Fruit fly (Drosophila melanogaster) whole organism, embryonic: ENCODE data around the gene Cyp310a1.
A peak's percentile ranks its signal among the peaks of the same experiment; 100 is the strongest.

ENCODE experiments used
- CG12769 ChIP-seq: fragments of 200-800 bp; sonication (Bioruptor generic); optimal IDR thresholded peaks from 2 replicates; lab custom pipeline; 2019; ENCODE audit warnings: missing biosample characterization, mild to moderate bottlenecking, missing genetic modification characterization, moderate library complexity
- CG13296 ChIP-seq: fragments of 200-800 bp; sonication (Bioruptor generic); optimal IDR thresholded peaks from 3 replicates; lab custom pipeline; 2018; ENCODE audit warnings: missing biosample characterization, mild to moderate bottlenecking, missing genetic modification characterization
- CG14050 ChIP-seq: fragments of 200-800 bp; sonication (Bioruptor generic); IDR thresholded peaks from 3 replicates; pipeline ENCODE4 v1.3.6; 2022; ENCODE audit warnings: missing biosample characterization, missing genetic modification characterization
- CG14965 ChIP-seq: fragments of 200-800 bp; sonication (Bioruptor generic); optimal IDR thresholded peaks from 2 replicates; lab custom pipeline; 2016; ENCODE audit warnings: missing biosample characterization, missing genetic modification characterization, borderline replicate concordance
- CG15479 ChIP-seq: fragments of 200-800 bp; sonication (Bioruptor generic); optimal IDR thresholded peaks from 3 replicates; lab custom pipeline; 2019; ENCODE audit warnings: missing biosample characterization, mild to moderate bottlenecking, missing genetic modification characterization, moderate library complexity
- CG15601 ChIP-seq: fragments of 200-800 bp; sonication (Bioruptor generic); optimal IDR thresholded peaks from 3 replicates; lab custom pipeline; 2019; ENCODE audit warnings: missing biosample characterization, mild to moderate bottlenecking, missing genetic modification characterization, moderate library complexity
- CG1603 ChIP-seq: fragments of 200-800 bp; sonication (Bioruptor generic); optimal IDR thresholded peaks from 2 replicates; lab custom pipeline; 2019; ENCODE audit warnings: missing biosample characterization, mild to moderate bottlenecking, missing genetic modification characterization, moderate library complexity
- CG3065 ChIP-seq: fragments of 200-800 bp; sonication (Bioruptor generic); optimal IDR thresholded peaks from 2 replicates; lab custom pipeline; 2016; ENCODE audit warnings: missing biosample characterization, missing genetic modification characterization
- CG4617 ChIP-seq: fragments of 200-800 bp; sonication (Bioruptor generic); optimal IDR thresholded peaks from 3 replicates; lab custom pipeline; 2016; ENCODE audit warnings: missing biosample characterization, missing genetic modification characterization, borderline replicate concordance
- CG4854 ChIP-seq: fragments of 200-800 bp; sonication (Bioruptor generic); optimal IDR thresholded peaks from 2 replicates; lab custom pipeline; 2016; ENCODE audit warnings: missing biosample characterization, missing genetic modification characterization, inconsistent platforms
- CG6272 ChIP-seq: fragments of 200-800 bp; sonication (Bioruptor generic); IDR thresholded peaks from 2 replicates; pipeline ENCODE4 v1.3.6; 2022; ENCODE audit warnings: missing biosample characterization, missing genetic modification characterization
- CG7271 ChIP-seq: fragments of 200-800 bp; sonication (Bioruptor generic); optimal IDR thresholded peaks from 2 replicates; lab custom pipeline; 2018; ENCODE audit warnings: missing biosample characterization, mild to moderate bottlenecking, missing genetic modification characterization, moderate library complexity
- CG8478 ChIP-seq: fragments of >200 bp; optimal IDR thresholded peaks from 2 replicates; lab custom pipeline; 2018
- CG9437 ChIP-seq: fragments of 200-800 bp; sonication (Bioruptor generic); optimal IDR thresholded peaks from 2 replicates; lab custom pipeline; 2018; ENCODE audit warnings: missing biosample characterization, mild to moderate bottlenecking, missing genetic modification characterization
- Dad ChIP-seq: fragments of 200-800 bp; sonication (Bioruptor generic); optimal IDR thresholded peaks from 3 replicates; lab custom pipeline; 2016; ENCODE audit warnings: missing biosample characterization, missing genetic modification characterization
- Doc3 ChIP-seq: fragments of 200-800 bp; sonication (Bioruptor generic); IDR thresholded peaks from 3 replicates; pipeline ENCODE4 v1.3.6; 2022; ENCODE audit warnings: missing biosample characterization, missing genetic modification characterization; ENCODE audit not compliant: partially characterized antibody
- Drgx ChIP-seq: fragments of 200-800 bp; sonication (Bioruptor generic); IDR thresholded peaks from 2 replicates; pipeline ENCODE4 v1.3.6; 2022; ENCODE audit warnings: missing biosample characterization, missing genetic modification characterization
- E2f1 ChIP-seq: fragments of 200-800 bp; sonication (Bioruptor generic); IDR thresholded peaks from 2 replicates; pipeline ENCODE4 v1.3.6; 2022; ENCODE audit warnings: missing biosample characterization, missing genetic modification characterization
- ERR ChIP-seq: fragments of 200-800 bp; sonication (Bioruptor generic); optimal IDR thresholded peaks from 2 replicates; lab custom pipeline; 2016; ENCODE audit warnings: missing biosample characterization, missing genetic modification characterization
- Gug ChIP-seq: fragments of 200-800 bp; sonication (Bioruptor generic); IDR thresholded peaks from 4 replicates; pipeline ENCODE4 v1.3.6; 2022; ENCODE audit warnings: missing biosample characterization, missing genetic modification characterization
- HHEX ChIP-seq: fragments of 200-800 bp; sonication (Bioruptor generic); optimal IDR thresholded peaks from 3 replicates; lab custom pipeline; 2017; ENCODE audit warnings: missing biosample characterization, mild to moderate bottlenecking, missing genetic modification characterization, missing genetic modification reagents
- HLH3B ChIP-seq: fragments of 200-800 bp; sonication (Bioruptor generic); IDR thresholded peaks from 2 replicates; pipeline ENCODE4 v1.3.6; 2022; ENCODE audit warnings: missing biosample characterization, missing genetic modification characterization
- Hr78 ChIP-seq, 2 experiments: fragments of 200-800 bp in 1 of 2; fragments of >200 bp in 1 of 2; sonication (Bioruptor generic) in 1 of 2; optimal IDR thresholded peaks; 2 replicates each; lab custom pipeline; 2017 to 2019; ENCODE audit warnings: missing biosample characterization in 2 of 2, missing genetic modification characterization in 2 of 2, mild to moderate bottlenecking in 1 of 2, moderate library complexity in 1 of 2
- MBD-R2 ChIP-seq: fragments of 200-800 bp; sonication (Bioruptor generic); IDR thresholded peaks from 2 replicates; pipeline ENCODE4 v1.3.6; 2022; ENCODE audit warnings: missing biosample characterization, missing genetic modification characterization
- NC2α ChIP-seq: fragments of 200-800 bp; sonication (Bioruptor generic); optimal IDR thresholded peaks from 2 replicates; lab custom pipeline; 2016; ENCODE audit warnings: missing biosample characterization, missing genetic modification characterization
- YL-1 ChIP-seq: fragments of 200-800 bp; sonication (Bioruptor generic); optimal IDR thresholded peaks from 3 replicates; lab custom pipeline; 2017; ENCODE audit warnings: missing biosample characterization, mild to moderate bottlenecking, missing genetic modification characterization
- ara ChIP-seq: fragments of 200-800 bp; sonication (Bioruptor generic); IDR thresholded peaks from 2 replicates; pipeline ENCODE4 v1.3.6; 2022; ENCODE audit warnings: missing biosample characterization, missing genetic modification characterization
- az2 ChIP-seq: fragments of 200-800 bp; sonication (Bioruptor generic); optimal IDR thresholded peaks from 3 replicates; lab custom pipeline; 2016; ENCODE audit warnings: missing biosample characterization, missing genetic modification characterization
- bab2 ChIP-seq: fragments of 200-800 bp; sonication (Bioruptor generic); optimal IDR thresholded peaks from 2 replicates; lab custom pipeline; 2016; ENCODE audit warnings: missing biosample characterization, missing genetic modification characterization
- chif ChIP-seq, 2 experiments: fragments of 200-800 bp; sonication (Bioruptor generic); optimal IDR thresholded peaks; 3 replicates each; lab custom pipeline; 2016; ENCODE audit warnings: missing biosample characterization in 2 of 2, missing genetic modification characterization in 2 of 2
- corto ChIP-seq: fragments of 200-800 bp; sonication (Bioruptor generic); optimal IDR thresholded peaks from 2 replicates; lab custom pipeline; 2016; ENCODE audit warnings: missing biosample characterization, mild to moderate bottlenecking, missing genetic modification characterization, moderate library complexity
- dm ChIP-seq: fragments of 200-800 bp; sonication (Bioruptor generic); optimal IDR thresholded peaks from 3 replicates; lab custom pipeline; 2016; ENCODE audit warnings: missing biosample characterization, missing genetic modification characterization
- eyg ChIP-seq: fragments of 200-800 bp; sonication (Bioruptor generic); optimal IDR thresholded peaks from 3 replicates; lab custom pipeline; 2016; ENCODE audit warnings: missing biosample characterization, missing genetic modification characterization
- ftz-f1 ChIP-seq: fragments of 200-800 bp; sonication (Bioruptor generic); optimal IDR thresholded peaks from 2 replicates; lab custom pipeline; 2016; ENCODE audit warnings: missing biosample characterization, missing genetic modification characterization
- jing ChIP-seq: fragments of 200-800 bp; sonication (Bioruptor generic); optimal IDR thresholded peaks from 2 replicates; lab custom pipeline; 2018; ENCODE audit warnings: missing biosample characterization, mild to moderate bottlenecking, missing genetic modification characterization
- kah ChIP-seq: fragments of 200-800 bp; sonication (Bioruptor generic); optimal IDR thresholded peaks from 2 replicates; lab custom pipeline; 2018; ENCODE audit warnings: missing biosample characterization, mild to moderate bottlenecking, missing genetic modification characterization
- ken ChIP-seq: fragments of 200-800 bp; sonication (Bioruptor generic); IDR thresholded peaks from 3 replicates; pipeline ENCODE4 v1.3.6; 2022; ENCODE audit warnings: missing biosample characterization, missing genetic modification characterization
- knrl ChIP-seq: fragments of 200-800 bp; sonication (Bioruptor generic); IDR thresholded peaks from 3 replicates; pipeline ENCODE4 v1.3.6; 2022; ENCODE audit warnings: missing biosample characterization, missing genetic modification characterization; ENCODE audit not compliant: partially characterized antibody
- maf-S ChIP-seq: fragments of 200-800 bp; sonication (Bioruptor generic); optimal IDR thresholded peaks from 2 replicates; lab custom pipeline; 2016; ENCODE audit warnings: missing biosample characterization, missing genetic modification characterization
- nmo ChIP-seq: fragments of 200-800 bp; sonication (Bioruptor generic); optimal IDR thresholded peaks from 2 replicates; lab custom pipeline; 2018; ENCODE audit warnings: missing biosample characterization, mild to moderate bottlenecking, missing genetic modification characterization, moderate library complexity
- pan ChIP-seq, 4 experiments: fragments of >200 bp in 3 of 4; fragments of 200-800 bp in 1 of 4; sonication (Bioruptor generic) in 1 of 4; optimal IDR thresholded peaks in 3 of 4; IDR thresholded peaks in 1 of 4; 2 replicates each; pipeline versions ENCODE4 v1.3.6 to Lab custom; 2017 to 2022; ENCODE audit warnings: missing biosample characterization in 2 of 4, missing genetic modification characterization in 2 of 4, mixed read lengths in 1 of 4
- ro ChIP-seq: fragments of 200-800 bp; sonication (Bioruptor generic); IDR thresholded peaks from 2 replicates; pipeline ENCODE4 v1.3.6; 2022; ENCODE audit warnings: missing biosample characterization, missing genetic modification characterization
- row ChIP-seq: fragments of 200-800 bp; sonication (Bioruptor generic); IDR thresholded peaks from 3 replicates; pipeline ENCODE4 v1.3.6; 2022; ENCODE audit warnings: missing biosample characterization, missing genetic modification characterization
- sens-2 ChIP-seq: fragments of 200-800 bp; sonication (Bioruptor generic); IDR thresholded peaks from 2 replicates; pipeline ENCODE4 v1.3.6; 2022; ENCODE audit warnings: missing biosample characterization, missing genetic modification characterization
- so ChIP-seq: fragments of 200-800 bp; sonication (Bioruptor generic); IDR thresholded peaks from 3 replicates; pipeline ENCODE4 v1.3.6; 2022; ENCODE audit warnings: missing biosample characterization, missing genetic modification characterization
- stc ChIP-seq: fragments of 200-800 bp; sonication (Bioruptor generic); IDR thresholded peaks from 2 replicates; pipeline ENCODE4 v1.3.6; 2022; ENCODE audit warnings: missing biosample characterization, missing genetic modification characterization
- stwl ChIP-seq: fragments of 200-800 bp; sonication (Bioruptor generic); optimal IDR thresholded peaks from 3 replicates; lab custom pipeline; 2018; ENCODE audit warnings: missing biosample characterization, mild to moderate bottlenecking, missing genetic modification characterization, moderate library complexity
- tgo ChIP-seq: fragments of 200-800 bp; sonication (Bioruptor generic); IDR thresholded peaks from 3 replicates; pipeline ENCODE4 v1.3.6; 2022; ENCODE audit warnings: missing biosample characterization, missing genetic modification characterization
- tup ChIP-seq: fragments of 200-800 bp; sonication (Bioruptor generic); optimal IDR thresholded peaks from 2 replicates; lab custom pipeline; 2016; ENCODE audit warnings: missing biosample characterization, mild to moderate bottlenecking, missing genetic modification characterization, moderate library complexity
- twi ChIP-seq: fragments of 200-800 bp; optimal IDR thresholded peaks from 2 replicates; lab custom pipeline; 2019; ENCODE audit warnings: missing biosample characterization, mild to moderate bottlenecking, missing genetic modification characterization, moderate library complexity
- usp ChIP-seq: fragments of >200 bp; optimal IDR thresholded peaks from 2 replicates; lab custom pipeline; 2017; ENCODE audit warnings: missing biosample characterization, missing genetic modification characterization

Gene Cyp310a1

dm6 chr2L:18604986-18605385, 47.8 kb downstream of the Cyp310a1 start, which contains the start of gene CG10413 (continued):
- TF ChIP-seq CG7271 (tag; lab: Kevin White, UChicago) (peak; percentile 95), CG8478 (lab: Kevin White, UChicago) (no peak), Gug (GFP tag; lab: Robert Waterston, UW) (peak; percentile 97), nmo (GFP tag; lab: Kevin White, UChicago) (peak; percentile 98), ro (peak; percentile 89), CG14965 (GFP tag; lab: Kevin White, UChicago) (peak; percentile 71), jing (GFP tag; lab: Kevin White, UChicago) (peak; percentile 95), row (GFP tag; lab: Robert Waterston, UW) (peak; percentile 99), CG4617 (GFP tag; lab: Kevin White, UChicago) (peak; percentile 97), tgo (GFP tag; lab: Robert Waterston, UW) (peak; percentile 98), CG6272 (peak; percentile 97), eyg (peak; percentile 96), tup (GFP tag; lab: Kevin White, UChicago) (peak; percentile 95), stwl (tag; lab: Kevin White, UChicago) (peak; percentile 67), ERR (peak; percentile 95), NC2α (GFP tag; lab: Kevin White, UChicago) (peak; percentile 94), so (peak; percentile 98), CG15479 (peak; percentile 48), Drgx (GFP tag; lab: Robert Waterston, UW) (peak; percentile 97), chif (GFP tag; optimal IDR thresholded peaks at IDR 0.05; lab: Kevin White, UChicago) (peak; percentile 97 to 98), CG13296 (GFP tag; lab: Kevin White, UChicago) (peak; percentile 98), MBD-R2 (peak; percentile 98), CG4854 (GFP tag; lab: Kevin White, UChicago) (peak; percentile 97), kah (GFP tag; lab: Kevin White, UChicago) (peak; percentile 95), CG14050 (GFP tag; lab: Robert Waterston, UW) (peak; percentile 96), YL-1 (GFP tag; lab: Kevin White, UChicago) (peak; percentile 95), sens-2 (peak; percentile 81), knrl (GFP tag; lab: Robert Waterston, UW) (no peak), usp (GFP tag; lab: Kevin White, UChicago) (no peak), CG9437 (GFP tag; lab: Kevin White, UChicago) (peak; percentile 90), HHEX (GFP tag; lab: Kevin White, UChicago) (peak; percentile 98), Doc3 (GFP tag; lab: Robert Waterston, UW) (0 out of 3 replicates have a peak, but pooled peaks have one; percentile 23), bab2 (peak; percentile 98), ftz-f1 (GFP tag; lab: Kevin White, UChicago) (peak; percentile 73), dm (GFP tag; lab: Kevin White, UChicago) (peak; percentile 95), CG1603 (peak; percentile 96), az2 (peak; percentile 98), stc (GFP tag; lab: Robert Waterston, UW) (peak; percentile 96), E2f1 (GFP tag; lab: Robert Waterston, UW) (peak; percentile 96), Dad (GFP tag; lab: Kevin White, UChicago) (peak; percentile 96), HLH3B (peak; percentile 96), ken (GFP tag; lab: Robert Waterston, UW) (peak; percentile 95), ara (GFP tag; lab: Robert Waterston, UW) (peak; percentile 96), CG15601 (tag; lab: Kevin White, UChicago) (peak; percentile 95), CG3065 (peak; percentile 93), pan (optimal IDR thresholded peaks at IDR 0.05; lab: Kevin White, UChicago) (no peak), pan (GFP tag; optimal IDR thresholded peaks at IDR 0.05 in 1 of 2, IDR thresholded peaks at IDR 0.05 in 1 of 2) (peak in 1 of 2 experiments; percentile 98), maf-S (GFP tag; lab: Kevin White, UChicago) (peak; percentile 98), corto (peak; percentile 96), Hr78 (GFP tag; optimal IDR thresholded peaks at IDR 0.05; lab: Kevin White, UChicago) (peak in 1 of 2 experiments; percentile 90), twi (tag; lab: Kevin White, UChicago) (peak; percentile 96), CG12769 (tag; lab: Kevin White, UChicago) (peak; percentile 99)
